Fruit fly (Drosophila melanogaster) whole organism, embryonic: Measurements from ENCODE around the gene cac.

Experiments used
- Aef1 ChIP-seq: fragments of 200-800 bp; sonication (Bioruptor generic); IDR thresholded peaks from 3 replicates; pipeline ENCODE4 v1.3.6; 2022; ENCODE audit warnings: missing biosample characterization, missing genetic modification characterization
- Bteb2 ChIP-seq: fragments of 200-800 bp; sonication (Bioruptor generic); optimal IDR thresholded peaks from 2 replicates; lab custom pipeline; 2016; ENCODE audit warnings: missing biosample characterization, missing genetic modification characterization
- C15 ChIP-seq: fragments of 200-800 bp; sonication (Bioruptor generic); IDR thresholded peaks from 3 replicates; pipeline ENCODE4 v1.3.6; 2022; ENCODE audit warnings: missing biosample characterization, missing genetic modification characterization
- CG10321 ChIP-seq: fragments of 200-800 bp; sonication (Bioruptor generic); IDR thresholded peaks from 2 replicates; pipeline ENCODE4 v1.3.6; 2022; ENCODE audit warnings: missing biosample characterization, missing genetic modification characterization
- CG10462 ChIP-seq: fragments of 200-800 bp; sonication (Bioruptor generic); optimal IDR thresholded peaks from 2 replicates; lab custom pipeline; 2016; ENCODE audit warnings: missing biosample characterization, missing genetic modification characterization
- CG11093 ChIP-seq: fragments of 200-800 bp; sonication (Bioruptor generic); IDR thresholded peaks from 3 replicates; pipeline ENCODE4 v1.3.6; 2022; ENCODE audit warnings: missing biosample characterization, missing genetic modification characterization
- CG1529 ChIP-seq: fragments of 200-800 bp; sonication (Bioruptor generic); optimal IDR thresholded peaks from 3 replicates; lab custom pipeline; 2018; ENCODE audit warnings: missing biosample characterization, missing genetic modification characterization
- CG16813 ChIP-seq: fragments of 200-800 bp; sonication (Bioruptor generic); IDR thresholded peaks from 3 replicates; pipeline ENCODE4 v1.3.6; 2022; ENCODE audit warnings: missing biosample characterization, missing genetic modification characterization; ENCODE audit not compliant: partially characterized antibody
- CG18764 ChIP-seq: fragments of 200-800 bp; sonication (Bioruptor generic); optimal IDR thresholded peaks from 3 replicates; lab custom pipeline; 2016; ENCODE audit warnings: missing biosample characterization, missing genetic modification characterization
- CG2129 ChIP-seq: fragments of 200-800 bp; sonication (Bioruptor generic); IDR thresholded peaks from 2 replicates; pipeline ENCODE4 v1.3.6; 2022; ENCODE audit warnings: missing biosample characterization, missing genetic modification characterization; ENCODE audit not compliant: partially characterized antibody
- CG30020 ChIP-seq: fragments of 200-800 bp; optimal IDR thresholded peaks from 2 replicates; lab custom pipeline; 2019; ENCODE audit warnings: missing biosample characterization, mild to moderate bottlenecking, missing genetic modification characterization, moderate library complexity
- CG32767 ChIP-seq: fragments of 200-800 bp; sonication (Bioruptor generic); IDR thresholded peaks from 2 replicates; pipeline ENCODE4 v1.3.6; 2022; ENCODE audit warnings: missing biosample characterization, missing genetic modification characterization
- CG5953 ChIP-seq: fragments of 200-800 bp; sonication (Bioruptor generic); IDR thresholded peaks from 2 replicates; pipeline ENCODE4 v1.3.6; 2022; ENCODE audit warnings: missing biosample characterization, missing genetic modification characterization
- CG6813 ChIP-seq: fragments of 200-800 bp; sonication (Bioruptor generic); optimal IDR thresholded peaks from 2 replicates; lab custom pipeline; 2017; ENCODE audit warnings: missing biosample characterization, missing genetic modification characterization, mild to moderate bottlenecking, moderate library complexity, missing genetic modification reagents
- CG8944 ChIP-seq: fragments of 200-800 bp; sonication (Bioruptor generic); optimal IDR thresholded peaks from 3 replicates; lab custom pipeline; 2016; ENCODE audit warnings: missing biosample characterization, missing genetic modification characterization
- CG9797 ChIP-seq: fragments of 200-800 bp; sonication (Bioruptor generic); optimal IDR thresholded peaks from 3 replicates; lab custom pipeline; 2018; ENCODE audit warnings: missing biosample characterization, mild to moderate bottlenecking, missing genetic modification characterization
- CHES-1-like ChIP-seq: fragments of 200-800 bp; sonication (Bioruptor generic); optimal IDR thresholded peaks from 2 replicates; lab custom pipeline; 2016; ENCODE audit warnings: missing biosample characterization, missing genetic modification characterization
- D ChIP-seq, 2 experiments: fragments of 200-800 bp in 1 of 2; fragments of >200 bp in 1 of 2; sonication (Bioruptor generic) in 1 of 2; optimal IDR thresholded peaks; 2 replicates in 1 of 2; 3 replicates in 1 of 2; lab custom pipeline; 2017; ENCODE audit warnings: mild to moderate bottlenecking in 1 of 2, missing biosample characterization in 1 of 2, missing genetic modification characterization in 1 of 2, missing genetic modification reagents in 1 of 2
- Dek ChIP-seq: fragments of 200-800 bp; sonication (Bioruptor generic); optimal IDR thresholded peaks from 3 replicates; lab custom pipeline; 2019; ENCODE audit warnings: missing biosample characterization, mild to moderate bottlenecking, missing genetic modification characterization, moderate library complexity
- Doc2 ChIP-seq: fragments of 200-800 bp; sonication (Bioruptor generic); IDR thresholded peaks from 2 replicates; pipeline ENCODE4 v1.3.6; 2022; ENCODE audit warnings: missing biosample characterization, missing genetic modification characterization
- Dp ChIP-seq: fragments of 200-800 bp; sonication (Bioruptor generic); optimal IDR thresholded peaks from 2 replicates; lab custom pipeline; 2018; ENCODE audit warnings: missing biosample characterization, mild to moderate bottlenecking, missing genetic modification characterization, moderate library complexity
- Drgx ChIP-seq: fragments of 200-800 bp; sonication (Bioruptor generic); IDR thresholded peaks from 2 replicates; pipeline ENCODE4 v1.3.6; 2022; ENCODE audit warnings: missing biosample characterization, missing genetic modification characterization
- Eip74EF ChIP-seq, 2 experiments: fragments of 200-800 bp in 1 of 2; fragments of >200 bp in 1 of 2; sonication (Bioruptor generic) in 1 of 2; optimal IDR thresholded peaks; 2 replicates each; lab custom pipeline; 2017 to 2019; ENCODE audit warnings: missing biosample characterization in 2 of 2, missing genetic modification characterization in 2 of 2, mild to moderate bottlenecking in 1 of 2, moderate library complexity in 1 of 2
- HLHmδ ChIP-seq: fragments of 200-800 bp; sonication (Bioruptor generic); optimal IDR thresholded peaks from 2 replicates; lab custom pipeline; 2018; ENCODE audit warnings: missing biosample characterization, mild to moderate bottlenecking, missing genetic modification characterization, moderate library complexity
- Max ChIP-seq: fragments of 200-800 bp; sonication (Bioruptor generic); optimal IDR thresholded peaks from 2 replicates; lab custom pipeline; 2016; ENCODE audit warnings: missing biosample characterization, mild to moderate bottlenecking, missing genetic modification characterization
- Mrtf ChIP-seq: fragments of 200-800 bp; sonication (Bioruptor generic); IDR thresholded peaks from 3 replicates; pipeline ENCODE4 v1.3.6; 2022; ENCODE audit warnings: missing biosample characterization, missing genetic modification characterization
- Myb ChIP-seq: fragments of 200-800 bp; sonication (Bioruptor generic); optimal IDR thresholded peaks from 2 replicates; lab custom pipeline; 2016; ENCODE audit warnings: missing biosample characterization, missing genetic modification characterization
- Rfx ChIP-seq: fragments of 200-800 bp; sonication (Bioruptor generic); IDR thresholded peaks from 2 replicates; pipeline ENCODE4 v1.3.6; 2022; ENCODE audit warnings: missing biosample characterization, missing genetic modification characterization
- Rx ChIP-seq: fragments of 200-800 bp; sonication (Bioruptor generic); IDR thresholded peaks from 2 replicates; pipeline ENCODE4 v1.3.6; 2022; ENCODE audit warnings: missing biosample characterization, missing genetic modification characterization
- abd-A ChIP-seq: fragments of 200-800 bp; sonication (Bioruptor generic); optimal IDR thresholded peaks from 3 replicates; lab custom pipeline; 2019; ENCODE audit warnings: missing biosample characterization, mild to moderate bottlenecking, missing genetic modification characterization, moderate library complexity
- bsh ChIP-seq, 2 experiments: fragments of 200-800 bp; sonication (Bioruptor generic); optimal IDR thresholded peaks; 2 replicates each; lab custom pipeline; 2017 to 2018; ENCODE audit warnings: mild to moderate bottlenecking in 2 of 2, missing biosample characterization in 2 of 2, missing genetic modification characterization in 2 of 2, moderate library complexity in 1 of 2
- chn ChIP-seq: fragments of 200-800 bp; sonication (Bioruptor generic); optimal IDR thresholded peaks from 2 replicates; lab custom pipeline; 2016; ENCODE audit warnings: missing biosample characterization, missing genetic modification characterization
- dimm ChIP-seq: fragments of 200-800 bp; sonication (Bioruptor generic); IDR thresholded peaks from 2 replicates; pipeline ENCODE4 v1.3.6; 2022; ENCODE audit warnings: missing biosample characterization, missing genetic modification characterization
- dmrt99B ChIP-seq: fragments of 200-800 bp; sonication (Bioruptor generic); optimal IDR thresholded peaks from 2 replicates; lab custom pipeline; 2018; ENCODE audit warnings: missing biosample characterization, mild to moderate bottlenecking, missing genetic modification characterization, moderate library complexity
- fd64A ChIP-seq: fragments of 200-800 bp; sonication (Bioruptor generic); optimal IDR thresholded peaks from 3 replicates; lab custom pipeline; 2018; ENCODE audit warnings: missing biosample characterization, mild to moderate bottlenecking, missing genetic modification characterization
- gfzf ChIP-seq: fragments of 200-800 bp; sonication (Bioruptor generic); optimal IDR thresholded peaks from 2 replicates; lab custom pipeline; 2016; ENCODE audit warnings: missing biosample characterization, mild to moderate bottlenecking, missing genetic modification characterization, moderate library complexity
- grn ChIP-seq: fragments of 200-800 bp; sonication (Bioruptor generic); optimal IDR thresholded peaks from 3 replicates; lab custom pipeline; 2017; ENCODE audit warnings: missing biosample characterization, missing genetic modification characterization
- hbn ChIP-seq: fragments of 200-800 bp; sonication (Bioruptor generic); IDR thresholded peaks from 2 replicates; pipeline ENCODE4 v1.3.6; 2022; ENCODE audit warnings: missing biosample characterization, missing genetic modification characterization; ENCODE audit not compliant: partially characterized antibody
- jumu ChIP-seq: fragments of 200-800 bp; sonication (Bioruptor generic); optimal IDR thresholded peaks from 3 replicates; lab custom pipeline; 2016; ENCODE audit warnings: missing biosample characterization, missing genetic modification characterization
- kay ChIP-seq: fragments of 200-800 bp; sonication (Bioruptor generic); optimal IDR thresholded peaks from 2 replicates; lab custom pipeline; 2016; ENCODE audit warnings: missing biosample characterization, missing genetic modification characterization
- kni ChIP-seq: fragments of 200-800 bp; sonication (Bioruptor generic); optimal IDR thresholded peaks from 3 replicates; lab custom pipeline; 2017; ENCODE audit warnings: mild to moderate bottlenecking, missing biosample characterization, missing genetic modification reagents, missing genetic modification characterization
- odd ChIP-seq: fragments of 200-800 bp; sonication (Bioruptor generic); optimal IDR thresholded peaks from 2 replicates; lab custom pipeline; 2017; ENCODE audit warnings: missing biosample characterization, mild to moderate bottlenecking, missing genetic modification characterization
- onecut ChIP-seq: fragments of 200-800 bp; sonication (Bioruptor generic); IDR thresholded peaks from 2 replicates; pipeline ENCODE4 v1.3.6; 2022; ENCODE audit warnings: missing biosample characterization, missing genetic modification characterization
- p53 ChIP-seq: fragments of 200-800 bp; sonication (Bioruptor generic); optimal IDR thresholded peaks from 2 replicates; lab custom pipeline; 2016; ENCODE audit warnings: missing biosample characterization, missing genetic modification characterization
- pita ChIP-seq: fragments of 200-800 bp; sonication (Bioruptor generic); optimal IDR thresholded peaks from 2 replicates; lab custom pipeline; 2017; ENCODE audit warnings: missing biosample characterization, mild to moderate bottlenecking, missing genetic modification characterization
- schlank ChIP-seq: fragments of 200-800 bp; sonication (Bioruptor generic); optimal IDR thresholded peaks from 2 replicates; lab custom pipeline; 2018; ENCODE audit warnings: missing biosample characterization, mild to moderate bottlenecking, missing genetic modification characterization
- sug ChIP-seq: fragments of 200-800 bp; optimal IDR thresholded peaks from 2 replicates; lab custom pipeline; 2019; ENCODE audit warnings: missing biosample characterization, mild to moderate bottlenecking, missing genetic modification characterization, moderate library complexity
- tup ChIP-seq: fragments of 200-800 bp; sonication (Bioruptor generic); optimal IDR thresholded peaks from 2 replicates; lab custom pipeline; 2016; ENCODE audit warnings: missing biosample characterization, mild to moderate bottlenecking, missing genetic modification characterization, moderate library complexity
- vvl ChIP-seq: fragments of 200-800 bp; sonication (Bioruptor generic); IDR thresholded peaks from 2 replicates; pipeline ENCODE4 v1.3.6; 2022; ENCODE audit warnings: missing biosample characterization, missing genetic modification characterization
- wek ChIP-seq: fragments of 200-800 bp; sonication (Bioruptor generic); optimal IDR thresholded peaks from 3 replicates; lab custom pipeline; 2018; ENCODE audit warnings: missing biosample characterization, mild to moderate bottlenecking, missing genetic modification characterization, moderate library complexity

The cac gene

DNA sequence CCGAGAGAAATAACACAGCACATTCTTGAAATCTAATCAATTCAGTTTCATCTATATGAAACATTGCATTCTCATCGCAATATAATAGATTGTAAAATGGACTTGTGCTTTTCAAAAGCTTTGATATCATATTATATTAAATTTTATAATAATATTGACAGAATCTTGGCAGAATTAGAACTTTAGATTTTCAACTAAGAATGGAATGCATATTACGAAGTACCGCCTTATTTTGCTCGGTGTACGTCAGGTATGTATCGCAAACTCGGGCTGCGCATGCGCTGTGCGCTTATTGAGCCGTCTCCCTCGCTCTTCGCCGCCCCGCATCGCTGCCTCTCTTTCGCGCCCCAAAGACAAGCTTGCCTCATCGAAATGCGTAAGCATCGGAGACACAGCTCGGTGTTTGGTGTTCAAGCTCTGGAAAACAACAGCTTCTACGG is 69.7 kb downstream of the cac start (continued):
- TF ChIP-seq schlank, result peak; percentile 73
- no peak for TF ChIP-seq grn
- peak; percentile 79 for TF ChIP-seq CG6813
- TF ChIP-seq CG9797 (GFP tag; lab: Kevin White, UChicago), result peak; percentile 20
- peak; percentile 78 for TF ChIP-seq CG1529 (GFP tag; lab: Kevin White, UChicago)
- peak; percentile 81 for TF ChIP-seq Aef1 (GFP tag; lab: Robert Waterston, UW)
- TF ChIP-seq CHES-1-like (GFP tag; lab: Kevin White, UChicago), result peak; percentile 7
- TF ChIP-seq pita (GFP tag; lab: Kevin White, UChicago), result no peak
- peak; percentile 64 for TF ChIP-seq Rx (GFP tag; lab: Robert Waterston, UW)
- no peak for TF ChIP-seq hbn
- no peak for TF ChIP-seq HLHmδ
- peak; percentile 78; the same call in 2 of the 3 replicates for TF ChIP-seq Mrtf (GFP tag; lab: Robert Waterston, UW)
- no peak for TF ChIP-seq Dp
- no peak for TF ChIP-seq Doc2 (GFP tag; lab: Robert Waterston, UW)
- TF ChIP-seq CG2129, result no peak
- no peak for TF ChIP-seq p53 (GFP tag; lab: Kevin White, UChicago)
- no peak for TF ChIP-seq CG16813
- peak; percentile 32 for TF ChIP-seq Max
- no peak for TF ChIP-seq jumu (GFP tag; lab: Kevin White, UChicago)
- peak; percentile 61; the same call in 1 of the 2 replicates for TF ChIP-seq dimm (GFP tag; lab: Robert Waterston, UW)
- peak; percentile 44 for TF ChIP-seq CG18764
- no peak for TF ChIP-seq Bteb2 (GFP tag; lab: Kevin White, UChicago)
- peak; percentile 72; the same call in 1 of the 3 replicates for TF ChIP-seq C15 (GFP tag; lab: Robert Waterston, UW)
- TF ChIP-seq dmrt99B, result peak; percentile 94
- peak; percentile 88 for TF ChIP-seq odd (GFP tag; lab: Kevin White, UChicago)
- TF ChIP-seq kni (GFP tag; lab: Kevin White, UChicago), result peak; percentile 92
- TF ChIP-seq CG10321 (GFP tag; lab: Robert Waterston, UW), result peak; percentile 59
- peak; percentile 63 to 90 for TF ChIP-seq bsh (GFP tag; optimal IDR thresholded peaks at IDR 0.05; lab: Kevin White, UChicago)
- TF ChIP-seq abd-A (tag; lab: Kevin White, UChicago), result peak; percentile 59
- TF ChIP-seq CG30020, result peak; percentile 73
- peak; percentile 89 for TF ChIP-seq vvl
- peak; percentile 7 for TF ChIP-seq tup (GFP tag; lab: Kevin White, UChicago)
- TF ChIP-seq D (optimal IDR thresholded peaks at IDR 0.05; lab: Kevin White, UChicago), result no peak
- TF ChIP-seq D (GFP tag; optimal IDR thresholded peaks at IDR 0.05; lab: Kevin White, UChicago), result peak; percentile 88
- peak; percentile 39; the same call in 1 of the 2 replicates for TF ChIP-seq CG5953 (GFP tag; lab: Robert Waterston, UW)
- peak; percentile 55 for TF ChIP-seq kay (GFP tag; lab: Kevin White, UChicago)
- peak; percentile 23 for TF ChIP-seq fd64A (GFP tag; lab: Kevin White, UChicago)
- peak; percentile 87 for TF ChIP-seq CG11093
- TF ChIP-seq Rfx, result peak; percentile 88
- peak in 1 of 2 experiments; percentile 89 for TF ChIP-seq Eip74EF (GFP tag; optimal IDR thresholded peaks at IDR 0.05; lab: Kevin White, UChicago)
- peak; percentile 8 for TF ChIP-seq Myb (GFP tag; lab: Kevin White, UChicago)
- TF ChIP-seq sug, result peak; percentile 90
- TF ChIP-seq onecut, result peak; percentile 79
- peak; percentile 89 for TF ChIP-seq Dek (tag; lab: Kevin White, UChicago)
- TF ChIP-seq chn (GFP tag; lab: Kevin White, UChicago), result peak; percentile 1
- peak; percentile 15 for TF ChIP-seq wek
- no peak for TF ChIP-seq gfzf (GFP tag; lab: Kevin White, UChicago)
- peak; percentile 85 for TF ChIP-seq Drgx (GFP tag; lab: Robert Waterston, UW)
- TF ChIP-seq CG8944, result no peak
- peak; percentile 57 for TF ChIP-seq CG10462 (GFP tag; lab: Kevin White, UChicago)
- peak; percentile 93 for TF ChIP-seq CG32767 (GFP tag; lab: Robert Waterston, UW)
